Fruit fly (Drosophila melanogaster) whole organism, embryonic: ENCODE measurements around the gene AOX4.

Experiments
- CG10147 ChIP-seq: fragments of 200-800 bp; sonication (Bioruptor generic); optimal IDR thresholded peaks from 2 replicates; lab custom pipeline; 2019; ENCODE audit warnings: missing biosample characterization, mild to moderate bottlenecking, missing genetic modification characterization, moderate library complexity
- CG10321 ChIP-seq: fragments of 200-800 bp; sonication (Bioruptor generic); IDR thresholded peaks from 2 replicates; pipeline ENCODE4 v1.3.6; 2022; ENCODE audit warnings: missing biosample characterization, missing genetic modification characterization
- CG14860 ChIP-seq: fragments of 200-800 bp; sonication (Bioruptor generic); IDR thresholded peaks from 3 replicates; pipeline ENCODE4 v1.3.6; 2022; ENCODE audit warnings: missing biosample characterization, missing genetic modification characterization; ENCODE audit not compliant: partially characterized antibody
- CG8478 ChIP-seq: fragments of >200 bp; optimal IDR thresholded peaks from 2 replicates; lab custom pipeline; 2018
- CG8765 ChIP-seq: fragments of 200-800 bp; sonication (Bioruptor generic); IDR thresholded peaks from 2 replicates; pipeline ENCODE4 v1.3.6; 2022; ENCODE audit warnings: missing biosample characterization, missing genetic modification characterization
- Doc2 ChIP-seq: fragments of 200-800 bp; sonication (Bioruptor generic); IDR thresholded peaks from 2 replicates; pipeline ENCODE4 v1.3.6; 2022; ENCODE audit warnings: missing biosample characterization, missing genetic modification characterization
- HLHmδ ChIP-seq: fragments of 200-800 bp; sonication (Bioruptor generic); optimal IDR thresholded peaks from 2 replicates; lab custom pipeline; 2018; ENCODE audit warnings: missing biosample characterization, mild to moderate bottlenecking, missing genetic modification characterization, moderate library complexity
- exex ChIP-seq: fragments of 200-800 bp; sonication (Bioruptor generic); optimal IDR thresholded peaks from 4 replicates; lab custom pipeline; 2018; ENCODE audit warnings: missing biosample characterization, mild to moderate bottlenecking, missing genetic modification characterization, moderate library complexity
- pum ChIP-seq: fragments of 200-800 bp; sonication (Bioruptor generic); optimal IDR thresholded peaks from 2 replicates; lab custom pipeline; 2016; ENCODE audit warnings: missing biosample characterization, missing genetic modification characterization

DNA sequence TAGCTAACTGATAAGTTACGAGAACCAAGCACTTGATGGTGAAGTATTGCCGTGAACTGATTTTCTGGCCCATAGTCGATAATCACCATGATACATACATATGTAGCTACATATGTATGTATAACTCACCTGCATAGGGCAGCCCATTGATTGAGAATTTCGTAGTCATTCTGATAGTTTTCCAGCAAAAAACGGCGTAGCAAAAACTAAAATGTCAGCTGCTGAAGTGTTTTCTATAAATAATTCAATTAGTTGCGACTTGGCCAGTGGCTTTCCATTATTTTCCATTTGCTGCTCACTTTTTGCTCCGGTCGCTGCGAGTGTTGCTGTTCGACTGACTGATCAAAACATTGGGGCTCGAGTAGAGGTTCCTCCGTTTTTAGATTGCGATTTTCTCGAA is 5.4 kb downstream of the AOX4 start:
- TF ChIP-seq CG10321 (GFP tag; lab: Robert Waterston, UW), result no peak
- no peak for TF ChIP-seq CG10147 (GFP tag; lab: Kevin White, UChicago)
- no peak for TF ChIP-seq CG8478 (lab: Kevin White, UChicago)
- TF ChIP-seq Doc2 (GFP tag; lab: Robert Waterston, UW), result no peak
- TF ChIP-seq pum (GFP tag; lab: Kevin White, UChicago), result no peak
- TF ChIP-seq exex, result no peak
- no peak for TF ChIP-seq HLHmδ (GFP tag; lab: Kevin White, UChicago)
- TF ChIP-seq CG8765 (GFP tag; lab: Robert Waterston, UW), result no peak
- no peak for TF ChIP-seq CG14860 (GFP tag; lab: Robert Waterston, UW)
